Worm (Caenorhabditis elegans): ENCODE results near the gene K02C4.5.

- no peak for TF ChIP-seq med-1 (GFP tag; optimal IDR thresholded peaks at IDR 0.05; ENCODE audit: insufficient read depth)
- TF ChIP-seq flt-1 (GFP tag; IDR thresholded peaks at IDR 0.05), result no peak
- TF ChIP-seq ztf-23 (GFP tag; IDR thresholded peaks at IDR 0.05), result no peak
These were observed 51.3 kb downstream of the K02C4.5 start, which contains the start of gene ulp-4 for ce11 chrII:8129495-8130010.

Data from whole organism, midembryonic.